Fruit fly (Drosophila melanogaster) whole organism, embryonic: ENCODE data around the gene CG10587.

ENCODE experiments used
- Bteb2 ChIP-seq: fragments of 200-800 bp; sonication (Bioruptor generic); optimal IDR thresholded peaks from 2 replicates; lab custom pipeline; 2016; ENCODE audit warnings: missing biosample characterization, missing genetic modification characterization
- CG7987 ChIP-seq: fragments of 200-800 bp; sonication (Bioruptor generic); optimal IDR thresholded peaks from 2 replicates; lab custom pipeline; 2018; ENCODE audit warnings: missing biosample characterization, mild to moderate bottlenecking, missing genetic modification characterization, moderate library complexity
- Hsf ChIP-seq: fragments of 200-800 bp; sonication (Bioruptor generic); optimal IDR thresholded peaks from 3 replicates; lab custom pipeline; 2016; ENCODE audit warnings: missing biosample characterization, missing genetic modification characterization
- Mad ChIP-seq: fragments of 200-800 bp; sonication (Bioruptor generic); optimal IDR thresholded peaks from 2 replicates; lab custom pipeline; 2016; ENCODE audit warnings: missing biosample characterization, missing genetic modification characterization
- PHDP ChIP-seq: fragments of 200-800 bp; sonication (Bioruptor generic); optimal IDR thresholded peaks from 3 replicates; lab custom pipeline; 2018; ENCODE audit warnings: missing biosample characterization, mild to moderate bottlenecking, missing genetic modification characterization, moderate library complexity
- bowl ChIP-seq: fragments of 200-800 bp; sonication (Bioruptor generic); IDR thresholded peaks from 2 replicates; pipeline ENCODE4 v1.3.6; 2022; ENCODE audit warnings: missing biosample characterization, missing genetic modification characterization
- cad ChIP-seq: fragments of >200 bp; optimal IDR thresholded peaks from 2 replicates; lab custom pipeline; 2017; ENCODE audit warnings: missing biosample characterization, missing genetic modification characterization
- repo ChIP-seq: fragments of 200-800 bp; sonication (Bioruptor generic); optimal IDR thresholded peaks from 2 replicates; lab custom pipeline; 2016; ENCODE audit warnings: missing biosample characterization, missing genetic modification characterization

dm6 chr3L:20976967-20977720 is 14.8 kb upstream of the CG10587 start:
- TF ChIP-seq cad (no peak), Mad (GFP tag; lab: Kevin White, UChicago) (no peak), repo (GFP tag; lab: Kevin White, UChicago) (no peak), bowl (GFP tag; lab: Robert Waterston, UW) (no peak), Hsf (GFP tag; lab: Kevin White, UChicago) (no peak), Bteb2 (GFP tag; lab: Kevin White, UChicago) (no peak), PHDP (tag; lab: Kevin White, UChicago) (no peak), CG7987 (GFP tag; lab: Kevin White, UChicago) (no peak)
